Worm (Caenorhabditis elegans): ENCODE data around the gene lips-15.

DNA sequence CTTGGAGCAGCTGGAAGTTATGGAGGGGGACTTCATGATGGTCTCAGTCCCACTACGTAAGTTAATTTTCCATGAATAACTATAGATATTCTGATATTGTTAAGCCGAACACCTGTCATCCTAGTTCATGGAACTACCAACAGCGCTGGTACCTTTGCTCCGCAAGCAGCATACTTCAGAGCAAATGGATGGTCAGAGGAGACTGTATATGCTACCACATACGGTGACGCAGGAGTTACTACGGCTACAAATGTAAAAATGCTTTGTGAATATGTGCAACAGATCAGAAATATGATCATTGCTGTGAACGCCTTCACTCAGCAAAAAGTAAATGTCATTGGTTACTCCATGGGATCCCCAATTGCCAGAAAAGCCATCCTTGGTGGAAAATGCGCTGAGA, 1.9 kb downstream of the lips-15 start:
- TF ChIP-seq fkh-10 (GFP tag; optimal IDR thresholded peaks at IDR 0.05), result no peak
- no peak for TF ChIP-seq hlh-15 (tag; optimal IDR thresholded peaks at IDR 0.05)
- no peak for TF ChIP-seq nfya-1 (tag; optimal IDR thresholded peaks at IDR 0.05)
- no peak for TF ChIP-seq elt-4 (tag; optimal IDR thresholded peaks at IDR 0.05)
- no peak for TF ChIP-seq ets-4 (tag; optimal IDR thresholded peaks at IDR 0.05)
- no peak for TF ChIP-seq hlh-8 (tag; optimal IDR thresholded peaks at IDR 0.05)
- TF ChIP-seq hlh-13 (GFP tag; optimal IDR thresholded peaks at IDR 0.05), result no peak
- no peak for TF ChIP-seq mec-3 (tag; optimal IDR thresholded peaks at IDR 0.05; ENCODE audit: borderline replicate concordance)
- TF ChIP-seq pax-1 (tag; optimal IDR thresholded peaks at IDR 0.05), result no peak
- TF ChIP-seq rnt-1 (tag; optimal IDR thresholded peaks at IDR 0.05), result no peak
- TF ChIP-seq ztf-16 (tag; optimal IDR thresholded peaks at IDR 0.05), result no peak
- no peak for TF ChIP-seq fkh-6 (tag; optimal IDR thresholded peaks at IDR 0.05)
- no peak for TF ChIP-seq zip-5 (tag; optimal IDR thresholded peaks at IDR 0.05)

Measured in whole organism, late embryonic.